Fruit fly (Drosophila melanogaster) whole organism, embryonic: ENCODE results near the gene CG43221.

ENCODE experiments used
- Bgb ChIP-seq: fragments of 200-800 bp; sonication (Bioruptor generic); IDR thresholded peaks from 2 replicates; pipeline ENCODE4 v1.3.6; 2022; ENCODE audit warnings: missing biosample characterization, missing genetic modification characterization; ENCODE audit not compliant: partially characterized antibody
- CG10366 ChIP-seq: fragments of 200-800 bp; sonication (Bioruptor generic); IDR thresholded peaks from 2 replicates; pipeline ENCODE4 v1.3.6; 2022; ENCODE audit warnings: missing biosample characterization, missing genetic modification characterization
- CG10462 ChIP-seq: fragments of 200-800 bp; sonication (Bioruptor generic); optimal IDR thresholded peaks from 2 replicates; lab custom pipeline; 2016; ENCODE audit warnings: missing biosample characterization, missing genetic modification characterization
- CG15269 ChIP-seq: fragments of 200-800 bp; sonication (Bioruptor generic); optimal IDR thresholded peaks from 2 replicates; lab custom pipeline; 2018; ENCODE audit warnings: missing biosample characterization, mild to moderate bottlenecking, missing genetic modification characterization, moderate library complexity
- CG15514 ChIP-seq: fragments of 200-800 bp; sonication (Bioruptor generic); optimal IDR thresholded peaks from 3 replicates; lab custom pipeline; 2017; ENCODE audit warnings: missing biosample characterization, missing genetic modification characterization, mild to moderate bottlenecking, moderate library complexity, missing genetic modification reagents
- CG18619 ChIP-seq: fragments of 200-800 bp; sonication (Bioruptor generic); optimal IDR thresholded peaks from 3 replicates; lab custom pipeline; 2017; ENCODE audit warnings: missing biosample characterization, mild to moderate bottlenecking, missing genetic modification characterization
- CG2202 ChIP-seq: fragments of 200-800 bp; sonication (Bioruptor generic); optimal IDR thresholded peaks from 2 replicates; lab custom pipeline; 2018; ENCODE audit warnings: missing biosample characterization, mild to moderate bottlenecking, missing genetic modification characterization
- CG30020 ChIP-seq: fragments of 200-800 bp; optimal IDR thresholded peaks from 2 replicates; lab custom pipeline; 2019; ENCODE audit warnings: missing biosample characterization, mild to moderate bottlenecking, missing genetic modification characterization, moderate library complexity
- CG30431 ChIP-seq: fragments of 200-800 bp; sonication (Bioruptor generic); optimal IDR thresholded peaks from 2 replicates; lab custom pipeline; 2017; ENCODE audit warnings: missing biosample characterization, missing genetic modification characterization
- CG3065 ChIP-seq: fragments of 200-800 bp; sonication (Bioruptor generic); optimal IDR thresholded peaks from 2 replicates; lab custom pipeline; 2016; ENCODE audit warnings: missing biosample characterization, missing genetic modification characterization
- CG31224 ChIP-seq: fragments of 200-800 bp; sonication (Bioruptor generic); IDR thresholded peaks from 2 replicates; pipeline ENCODE4 v1.3.6; 2022; ENCODE audit warnings: missing biosample characterization, missing genetic modification characterization
- CG31388 ChIP-seq: fragments of 200-800 bp; sonication (Bioruptor generic); optimal IDR thresholded peaks from 2 replicates; lab custom pipeline; 2016; ENCODE audit warnings: missing biosample characterization, missing genetic modification characterization
- CG4404 ChIP-seq: fragments of 200-800 bp; sonication (Bioruptor generic); IDR thresholded peaks from 2 replicates; pipeline ENCODE4 v1.3.6; 2022; ENCODE audit warnings: missing biosample characterization, missing genetic modification characterization
- CG5953 ChIP-seq: fragments of 200-800 bp; sonication (Bioruptor generic); IDR thresholded peaks from 2 replicates; pipeline ENCODE4 v1.3.6; 2022; ENCODE audit warnings: missing biosample characterization, missing genetic modification characterization
- CG6254 ChIP-seq: fragments of 200-800 bp; sonication (Bioruptor generic); optimal IDR thresholded peaks from 3 replicates; lab custom pipeline; 2017; ENCODE audit warnings: mild to moderate bottlenecking, missing biosample characterization, missing genetic modification reagents, missing genetic modification characterization
- CG6683 ChIP-seq: fragments of 200-800 bp; sonication (Bioruptor generic); optimal IDR thresholded peaks from 2 replicates; lab custom pipeline; 2017; ENCODE audit warnings: missing biosample characterization, mild to moderate bottlenecking, missing genetic modification characterization, missing genetic modification reagents
- CG6689 ChIP-seq: fragments of 200-800 bp; sonication (Bioruptor generic); IDR thresholded peaks from 2 replicates; pipeline ENCODE4 v1.3.6; 2022; ENCODE audit warnings: missing biosample characterization, missing genetic modification characterization
- CG6791 ChIP-seq: fragments of 200-800 bp; sonication (Bioruptor generic); IDR thresholded peaks from 3 replicates; pipeline ENCODE4 v1.3.6; 2022; ENCODE audit warnings: missing biosample characterization, missing genetic modification characterization; ENCODE audit not compliant: partially characterized antibody
- CG6854 ChIP-seq: fragments of 200-800 bp; sonication (Bioruptor generic); optimal IDR thresholded peaks from 3 replicates; lab custom pipeline; 2017; ENCODE audit warnings: missing biosample characterization, mild to moderate bottlenecking, missing genetic modification characterization
- CG8478 ChIP-seq: fragments of >200 bp; optimal IDR thresholded peaks from 2 replicates; lab custom pipeline; 2018
- CG8924 ChIP-seq: fragments of 200-800 bp; optimal IDR thresholded peaks from 3 replicates; lab custom pipeline; 2019; ENCODE audit warnings: missing biosample characterization, mild to moderate bottlenecking, missing genetic modification characterization, moderate library complexity
- CG9609 ChIP-seq: fragments of 200-800 bp; sonication (Bioruptor generic); optimal IDR thresholded peaks from 3 replicates; lab custom pipeline; 2016; ENCODE audit warnings: missing biosample characterization, missing genetic modification characterization
- CHES-1-like ChIP-seq: fragments of 200-800 bp; sonication (Bioruptor generic); optimal IDR thresholded peaks from 2 replicates; lab custom pipeline; 2016; ENCODE audit warnings: missing biosample characterization, missing genetic modification characterization
- Dfd ChIP-seq, 2 experiments: fragments of >200 bp; optimal IDR thresholded peaks; 2 replicates each; lab custom pipeline; 2017; ENCODE audit warnings: missing biosample characterization in 2 of 2, missing genetic modification characterization in 2 of 2
- E2f2 ChIP-seq: fragments of 200-800 bp; sonication (Bioruptor generic); IDR thresholded peaks from 2 replicates; pipeline ENCODE4 v1.3.6; 2022; ENCODE audit warnings: missing biosample characterization, missing genetic modification characterization
- ERR ChIP-seq: fragments of 200-800 bp; sonication (Bioruptor generic); optimal IDR thresholded peaks from 2 replicates; lab custom pipeline; 2016; ENCODE audit warnings: missing biosample characterization, missing genetic modification characterization
- Fer1 ChIP-seq: fragments of 200-800 bp; sonication (Bioruptor generic); optimal IDR thresholded peaks from 2 replicates; lab custom pipeline; 2017; ENCODE audit warnings: missing biosample characterization, mild to moderate bottlenecking, missing genetic modification characterization
- H2.0 ChIP-seq: fragments of 200-800 bp; sonication (Bioruptor generic); IDR thresholded peaks from 2 replicates; pipeline ENCODE4 v1.3.6; 2022; ENCODE audit warnings: missing biosample characterization, missing genetic modification characterization
- HLHmδ ChIP-seq: fragments of 200-800 bp; sonication (Bioruptor generic); optimal IDR thresholded peaks from 2 replicates; lab custom pipeline; 2018; ENCODE audit warnings: missing biosample characterization, mild to moderate bottlenecking, missing genetic modification characterization, moderate library complexity
- Hey ChIP-seq: fragments of 200-800 bp; sonication (Bioruptor generic); optimal IDR thresholded peaks from 3 replicates; lab custom pipeline; 2018; ENCODE audit warnings: missing biosample characterization, mild to moderate bottlenecking, missing genetic modification characterization
- Scr ChIP-seq: fragments of 200-800 bp; sonication (Bioruptor generic); IDR thresholded peaks from 2 replicates; pipeline ENCODE4 v1.3.6; 2022; ENCODE audit warnings: missing biosample characterization, missing genetic modification characterization; ENCODE audit not compliant: partially characterized antibody
- Sox100B ChIP-seq: fragments of 200-800 bp; sonication (Bioruptor generic); optimal IDR thresholded peaks from 3 replicates; lab custom pipeline; 2018; ENCODE audit warnings: missing biosample characterization, mild to moderate bottlenecking, missing genetic modification characterization
- Sry-δ ChIP-seq: fragments of 200-800 bp; sonication (Bioruptor generic); optimal IDR thresholded peaks from 2 replicates; lab custom pipeline; 2016; ENCODE audit warnings: missing biosample characterization, missing genetic modification characterization
- Usf ChIP-seq: fragments of 200-800 bp; sonication (Bioruptor generic); optimal IDR thresholded peaks from 2 replicates; lab custom pipeline; 2017; ENCODE audit warnings: missing genotype, missing biosample characterization, missing genetic modification characterization
- croc ChIP-seq: fragments of 200-800 bp; sonication (Bioruptor generic); conservative IDR thresholded peaks from 3 replicates; pipeline ENCODE4 v1.3.6; 2022; ENCODE audit warnings: missing biosample characterization, missing genetic modification characterization
- cwo ChIP-seq: fragments of 200-800 bp; sonication (Bioruptor generic); optimal IDR thresholded peaks from 3 replicates; lab custom pipeline; 2017; ENCODE audit warnings: missing biosample characterization, missing genetic modification characterization, mild to moderate bottlenecking, moderate library complexity, missing genetic modification reagents
- disco-r ChIP-seq: fragments of 200-800 bp; sonication (Bioruptor generic); optimal IDR thresholded peaks from 2 replicates; lab custom pipeline; 2016; ENCODE audit warnings: missing biosample characterization, missing genetic modification characterization
- dmrt99B ChIP-seq: fragments of 200-800 bp; sonication (Bioruptor generic); optimal IDR thresholded peaks from 2 replicates; lab custom pipeline; 2018; ENCODE audit warnings: missing biosample characterization, mild to moderate bottlenecking, missing genetic modification characterization, moderate library complexity
- fd96Cb ChIP-seq: fragments of 200-800 bp; sonication (Bioruptor generic); optimal IDR thresholded peaks from 2 replicates; lab custom pipeline; 2018; ENCODE audit warnings: missing biosample characterization, mild to moderate bottlenecking, missing genetic modification characterization, moderate library complexity
- grau ChIP-seq: fragments of 200-800 bp; optimal IDR thresholded peaks from 3 replicates; lab custom pipeline; 2019; ENCODE audit warnings: missing biosample characterization, mild to moderate bottlenecking, missing genetic modification characterization, moderate library complexity
- grn ChIP-seq: fragments of 200-800 bp; sonication (Bioruptor generic); optimal IDR thresholded peaks from 3 replicates; lab custom pipeline; 2017; ENCODE audit warnings: missing biosample characterization, missing genetic modification characterization
- ham ChIP-seq: fragments of 200-800 bp; sonication (Bioruptor generic); IDR thresholded peaks from 2 replicates; pipeline ENCODE4 v1.3.6; 2022; ENCODE audit warnings: missing biosample characterization, missing genetic modification characterization
- luna ChIP-seq: fragments of 200-800 bp; sonication (Bioruptor generic); optimal IDR thresholded peaks from 2 replicates; lab custom pipeline; 2016; ENCODE audit warnings: missing biosample characterization, missing genetic modification characterization
- onecut ChIP-seq: fragments of 200-800 bp; sonication (Bioruptor generic); IDR thresholded peaks from 2 replicates; pipeline ENCODE4 v1.3.6; 2022; ENCODE audit warnings: missing biosample characterization, missing genetic modification characterization
- otp ChIP-seq: fragments of 200-800 bp; sonication (Bioruptor generic); IDR thresholded peaks from 3 replicates; pipeline ENCODE4, ENCODE4 v1.3.6; 2022; ENCODE audit warnings: missing biosample characterization, missing genetic modification characterization
- pita ChIP-seq: fragments of 200-800 bp; sonication (Bioruptor generic); optimal IDR thresholded peaks from 2 replicates; lab custom pipeline; 2017; ENCODE audit warnings: missing biosample characterization, mild to moderate bottlenecking, missing genetic modification characterization
- pnt ChIP-seq: fragments of 200-800 bp; sonication (Bioruptor generic); optimal IDR thresholded peaks from 3 replicates; lab custom pipeline; 2016; ENCODE audit warnings: missing biosample characterization, missing genetic modification characterization
- sd ChIP-seq: fragments of 200-800 bp; sonication (Bioruptor generic); optimal IDR thresholded peaks from 3 replicates; lab custom pipeline; 2018; ENCODE audit warnings: missing biosample characterization, mild to moderate bottlenecking, missing genetic modification characterization, moderate library complexity
- slou ChIP-seq: fragments of 200-800 bp; sonication (Bioruptor generic); optimal IDR thresholded peaks from 3 replicates; lab custom pipeline; 2016; ENCODE audit warnings: missing biosample characterization, missing genetic modification characterization
- z ChIP-seq: fragments of 200-800 bp; sonication (Bioruptor generic); IDR thresholded peaks from 3 replicates; pipeline ENCODE4 v1.3.6; 2022; ENCODE audit warnings: missing biosample characterization, missing genetic modification characterization

The CG43221 gene

dm6 chr2L:17465915-17466677 lies 19.5 kb upstream of the CG43221 start (continued):
- TF ChIP-seq disco-r (GFP tag; lab: Kevin White, UChicago) (peak; percentile 44), CG6791 (GFP tag; lab: Robert Waterston, UW) (no peak), ham (GFP tag; lab: Robert Waterston, UW) (no peak), CG30020 (tag; lab: Kevin White, UChicago) (no peak), CG10462 (GFP tag; lab: Kevin White, UChicago) (peak; percentile 51), CG31224 (peak; percentile 45; the same call in 1 of the 2 replicates), CG18619 (peak; percentile 70), Scr (no peak), CG6854 (peak; percentile 54), croc (GFP tag; lab: Robert Waterston, UW) (peak; percentile 83), ERR (GFP tag; lab: Kevin White, UChicago) (peak; percentile 61), CG15269 (tag; lab: Kevin White, UChicago) (peak; percentile 81), E2f2 (GFP tag; lab: Robert Waterston, UW) (peak; percentile 53; the same call in 1 of the 2 replicates), grau (tag; lab: Kevin White, UChicago) (peak; percentile 82), Sry-δ (GFP tag; lab: Kevin White, UChicago) (peak; percentile 47), pita (GFP tag; lab: Kevin White, UChicago) (no peak), fd96Cb (tag; lab: Kevin White, UChicago) (peak; percentile 87), grn (no peak), CG31388 (peak; percentile 55), z (GFP tag; lab: Robert Waterston, UW) (no peak), CG30431 (GFP tag; lab: Kevin White, UChicago) (peak; percentile 71), CG10366 (GFP tag; lab: Robert Waterston, UW) (peak; percentile 74), CG6254 (GFP tag; lab: Kevin White, UChicago) (peak; percentile 68), Dfd (GFP tag; optimal IDR thresholded peaks at IDR 0.05; lab: Kevin White, UChicago) (no peak), CG15514 (GFP tag; lab: Kevin White, UChicago) (peak; percentile 54), slou (GFP tag; lab: Kevin White, UChicago) (peak; percentile 73), CG8924 (tag; lab: Kevin White, UChicago) (no peak), otp (peak; percentile 41; the same call in 1 of the 3 replicates), CG4404 (GFP tag; lab: Robert Waterston, UW) (peak; percentile 63), CG3065 (GFP tag; lab: Kevin White, UChicago) (peak; percentile 20), CG2202 (tag; lab: Kevin White, UChicago) (peak; percentile 77), sd (tag; lab: Kevin White, UChicago) (no peak), pnt (GFP tag; lab: Kevin White, UChicago) (peak; percentile 77), luna (GFP tag; lab: Kevin White, UChicago) (no peak), H2.0 (GFP tag; lab: Robert Waterston, UW) (peak; percentile 69), CG5953 (GFP tag; lab: Robert Waterston, UW) (peak; percentile 73; the same call in 1 of the 2 replicates), CG8478 (no peak), Bgb (GFP tag; lab: Robert Waterston, UW) (no peak), Fer1 (GFP tag; lab: Kevin White, UChicago) (peak; percentile 85), cwo (peak; percentile 78), Sox100B (GFP tag; lab: Kevin White, UChicago) (peak; percentile 79), CHES-1-like (GFP tag; lab: Kevin White, UChicago) (peak; percentile 62), Usf (GFP tag; lab: Kevin White, UChicago) (no peak), Hey (tag; lab: Kevin White, UChicago) (no peak), HLHmδ (GFP tag; lab: Kevin White, UChicago) (no peak), CG9609 (GFP tag; lab: Kevin White, UChicago) (peak; percentile 84), CG6683 (GFP tag; lab: Kevin White, UChicago) (peak; percentile 53), CG6689 (GFP tag; lab: Robert Waterston, UW) (peak; percentile 83), onecut (no peak), dmrt99B (tag; lab: Kevin White, UChicago) (peak; percentile 90)
